ENCODE assay signal across 1 fruit fly cellular context in genomic region chr2L:16656692-16657109, dm6.
TF ChIP-seq lines count a peak whose summit lies in the region.

No protein-coding gene starts in this region.

TF ChIP-seq in whole organism, embryonic, 481 proteins besides CTCF, POLR2A, EP300 and RAD21 (continued from another document and continues in another):
- TF ChIP-seq NK7.1 (GFP tag; optimal IDR thresholded peaks at IDR 0.05; lab: Kevin White, UChicago) = no peak
- TF ChIP-seq knrl (GFP tag; IDR thresholded peaks at IDR 0.05; lab: Robert Waterston, UW; ENCODE audit: partially characterized antibody) = no peak
- TF ChIP-seq CG10543 (GFP tag; optimal IDR thresholded peaks at IDR 0.05; lab: Kevin White, UChicago) = no peak
- TF ChIP-seq cwo (GFP tag; optimal IDR thresholded peaks at IDR 0.05; lab: Kevin White, UChicago) = no peak
- TF ChIP-seq Asciz (GFP tag; optimal IDR thresholded peaks at IDR 0.05; lab: Kevin White, UChicago) = peak; percentile 12
- TF ChIP-seq btn (GFP tag; optimal IDR thresholded peaks at IDR 0.05; lab: Kevin White, UChicago) = no peak
- peak; percentile 51 for TF ChIP-seq gt (GFP tag; IDR thresholded peaks at IDR 0.05; lab: Robert Waterston, UW)
- TF ChIP-seq CG17912 (GFP tag; optimal IDR thresholded peaks at IDR 0.05; lab: Kevin White, UChicago) = no peak
- TF ChIP-seq Gug (GFP tag; IDR thresholded peaks at IDR 0.05; lab: Robert Waterston, UW) = peak; percentile 53; the same call in 3 of the 4 replicates
- TF ChIP-seq gem (tag; optimal IDR thresholded peaks at IDR 0.05; lab: Kevin White, UChicago) = peak; percentile 88
- TF ChIP-seq tll (GFP tag; optimal IDR thresholded peaks at IDR 0.05; lab: Kevin White, UChicago) = no peak
- peak; percentile 51 for TF ChIP-seq CG7556 (GFP tag; optimal IDR thresholded peaks at IDR 0.05; lab: Kevin White, UChicago)
- TF ChIP-seq dysf (GFP tag; IDR thresholded peaks at IDR 0.05; lab: Robert Waterston, UW) = peak; percentile 83
- peak; percentile 30 for TF ChIP-seq CG4820 (GFP tag; optimal IDR thresholded peaks at IDR 0.05; lab: Kevin White, UChicago)
- TF ChIP-seq CG1792 (GFP tag; optimal IDR thresholded peaks at IDR 0.05; lab: Kevin White, UChicago) = peak; percentile 33
- peak; percentile 40 for TF ChIP-seq CG18476 (GFP tag; optimal IDR thresholded peaks at IDR 0.05; lab: Kevin White, UChicago)
- 0 out of 3 replicates have a peak, but pooled peaks have one; percentile 54 for TF ChIP-seq C15 (GFP tag; IDR thresholded peaks at IDR 0.05; lab: Robert Waterston, UW)
- no peak for TF ChIP-seq jing (GFP tag; optimal IDR thresholded peaks at IDR 0.05; lab: Kevin White, UChicago)
- peak; percentile 37 for TF ChIP-seq CG10654 (GFP tag; optimal IDR thresholded peaks at IDR 0.05; lab: Kevin White, UChicago)
- TF ChIP-seq CG10274 (GFP tag; optimal IDR thresholded peaks at IDR 0.05; lab: Kevin White, UChicago) = no peak
- TF ChIP-seq pita (GFP tag; optimal IDR thresholded peaks at IDR 0.05; lab: Kevin White, UChicago) = no peak
- no peak for TF ChIP-seq gcm2 (GFP tag; optimal IDR thresholded peaks at IDR 0.05; lab: Kevin White, UChicago)
- peak; percentile 80 for TF ChIP-seq CG14710 (tag; optimal IDR thresholded peaks at IDR 0.05; lab: Kevin White, UChicago)
- TF ChIP-seq CG13624 (GFP tag; optimal IDR thresholded peaks at IDR 0.05; lab: Kevin White, UChicago) = peak; percentile 19
- peak; percentile 10 for TF ChIP-seq CG4424 (GFP tag; optimal IDR thresholded peaks at IDR 0.05; lab: Kevin White, UChicago)
- no peak for TF ChIP-seq CG14965 (GFP tag; optimal IDR thresholded peaks at IDR 0.05; lab: Kevin White, UChicago; ENCODE audit: borderline replicate concordance)
- no peak for TF ChIP-seq CG7745 (tag; optimal IDR thresholded peaks at IDR 0.05; lab: Kevin White, UChicago)
- peak; percentile 58; the same call in 1 of the 2 replicates for TF ChIP-seq peb (GFP tag; IDR thresholded peaks at IDR 0.05; lab: Robert Waterston, UW)
- TF ChIP-seq sc (optimal IDR thresholded peaks at IDR 0.05; lab: Kevin White, UChicago) = no peak
- TF ChIP-seq sc (GFP tag; optimal IDR thresholded peaks at IDR 0.05; lab: Kevin White, UChicago) = peak; percentile 37
- TF ChIP-seq lmd (GFP tag; IDR thresholded peaks at IDR 0.05; lab: Robert Waterston, UW) = peak; percentile 72
- no peak for TF ChIP-seq CG17385 (GFP tag; optimal IDR thresholded peaks at IDR 0.05; lab: Kevin White, UChicago)
- TF ChIP-seq Oli (tag; optimal IDR thresholded peaks at IDR 0.05; lab: Kevin White, UChicago) = peak; percentile 54
- no peak for TF ChIP-seq usp (GFP tag; optimal IDR thresholded peaks at IDR 0.05; lab: Kevin White, UChicago)
- peak; percentile 54 for TF ChIP-seq CG7372 (GFP tag; IDR thresholded peaks at IDR 0.05; lab: Robert Waterston, UW)
- no peak for TF ChIP-seq MESR4 (GFP tag; optimal IDR thresholded peaks at IDR 0.05; lab: Kevin White, UChicago)
- peak; percentile 58 for TF ChIP-seq H2.0 (GFP tag; IDR thresholded peaks at IDR 0.05; lab: Robert Waterston, UW)
- peak; percentile 52; the same call in 1 of the 2 replicates for TF ChIP-seq Atf6 (GFP tag; IDR thresholded peaks at IDR 0.05; lab: Robert Waterston, UW)
- peak; percentile 51 for TF ChIP-seq MBD-R2 (GFP tag; IDR thresholded peaks at IDR 0.05; lab: Robert Waterston, UW)
- TF ChIP-seq lov (optimal IDR thresholded peaks at IDR 0.05; lab: Kevin White, UChicago) = no peak
- no peak for TF ChIP-seq lov (GFP tag; IDR thresholded peaks at IDR 0.05; lab: Robert Waterston, UW)
- TF ChIP-seq CG18619 (GFP tag; optimal IDR thresholded peaks at IDR 0.05; lab: Kevin White, UChicago) = peak; percentile 32
- peak; percentile 40 for TF ChIP-seq gcm (GFP tag; optimal IDR thresholded peaks at IDR 0.05; lab: Kevin White, UChicago)
- TF ChIP-seq Bdp1 (GFP tag; optimal IDR thresholded peaks at IDR 0.05; lab: Kevin White, UChicago) = peak; percentile 2
- TF ChIP-seq ci (GFP tag; IDR thresholded peaks at IDR 0.05; lab: Robert Waterston, UW) = peak; percentile 65; the same call in 1 of the 3 replicates
- no peak for TF ChIP-seq exex (tag; optimal IDR thresholded peaks at IDR 0.05; lab: Kevin White, UChicago)
- TF ChIP-seq CG10147 (GFP tag; optimal IDR thresholded peaks at IDR 0.05; lab: Kevin White, UChicago) = no peak
- peak; percentile 78 for TF ChIP-seq Lhr (GFP tag; optimal IDR thresholded peaks at IDR 0.05; lab: Kevin White, UChicago)
- TF ChIP-seq CG17328 (GFP tag; IDR thresholded peaks at IDR 0.05; lab: Robert Waterston, UW) = peak; percentile 70; the same call in 1 of the 2 replicates
- TF ChIP-seq Dip2 (GFP tag; IDR thresholded peaks at IDR 0.05; lab: Robert Waterston, UW) = no peak
- TF ChIP-seq dimm (GFP tag; IDR thresholded peaks at IDR 0.05; lab: Robert Waterston, UW) = no peak
- TF ChIP-seq CG10366 (GFP tag; IDR thresholded peaks at IDR 0.05; lab: Robert Waterston, UW) = peak; percentile 70
- TF ChIP-seq grau (tag; optimal IDR thresholded peaks at IDR 0.05; lab: Kevin White, UChicago) = peak; percentile 77
- peak; percentile 12 to 50 for TF ChIP-seq chif (GFP tag; optimal IDR thresholded peaks at IDR 0.05; lab: Kevin White, UChicago)
- TF ChIP-seq CG6683 (GFP tag; optimal IDR thresholded peaks at IDR 0.05; lab: Kevin White, UChicago) = no peak
- peak; percentile 6 for TF ChIP-seq CG10565 (GFP tag; optimal IDR thresholded peaks at IDR 0.05; lab: Kevin White, UChicago)
- TF ChIP-seq disco-r (GFP tag; optimal IDR thresholded peaks at IDR 0.05; lab: Kevin White, UChicago) = no peak
- TF ChIP-seq chn (GFP tag; optimal IDR thresholded peaks at IDR 0.05; lab: Kevin White, UChicago) = peak; percentile 7
- TF ChIP-seq Tbp (GFP tag; optimal IDR thresholded peaks at IDR 0.05; lab: Kevin White, UChicago) = no peak
- peak; percentile 53 for TF ChIP-seq shn (GFP tag; optimal IDR thresholded peaks at IDR 0.05; lab: Kevin White, UChicago)
- no peak for TF ChIP-seq Vsx1 (GFP tag; optimal IDR thresholded peaks at IDR 0.05; lab: Kevin White, UChicago)
- TF ChIP-seq sisA (GFP tag; IDR thresholded peaks at IDR 0.05; lab: Robert Waterston, UW) = peak; percentile 81
- TF ChIP-seq CG17802 (tag; optimal IDR thresholded peaks at IDR 0.05; lab: Kevin White, UChicago) = no peak
- no peak for TF ChIP-seq CG2678 (tag; optimal IDR thresholded peaks at IDR 0.05; lab: Kevin White, UChicago)
- no peak for TF ChIP-seq Hmx (GFP tag; optimal IDR thresholded peaks at IDR 0.05; lab: Kevin White, UChicago)
- peak; percentile 64 for TF ChIP-seq CG9797 (GFP tag; optimal IDR thresholded peaks at IDR 0.05; lab: Kevin White, UChicago)
- no peak for TF ChIP-seq ERR (GFP tag; optimal IDR thresholded peaks at IDR 0.05; lab: Kevin White, UChicago)
- peak; percentile 91 for TF ChIP-seq slbo (GFP tag; IDR thresholded peaks at IDR 0.05; lab: Robert Waterston, UW)
- no peak for TF ChIP-seq zen2 (GFP tag; IDR thresholded peaks at IDR 0.05; lab: Robert Waterston, UW; ENCODE audit: partially characterized antibody)
- 0 out of 2 replicates have a peak, but pooled peaks have one; percentile 15 for TF ChIP-seq dati (GFP tag; IDR thresholded peaks at IDR 0.05; lab: Robert Waterston, UW)
- no peak for TF ChIP-seq D (optimal IDR thresholded peaks at IDR 0.05; lab: Kevin White, UChicago)
- TF ChIP-seq D (GFP tag; optimal IDR thresholded peaks at IDR 0.05; lab: Kevin White, UChicago) = no peak
- peak; percentile 74 for TF ChIP-seq ttk (GFP tag; IDR thresholded peaks at IDR 0.05; lab: Robert Waterston, UW)
- TF ChIP-seq twi (tag; optimal IDR thresholded peaks at IDR 0.05; lab: Kevin White, UChicago) = peak; percentile 30
- no peak for TF ChIP-seq Eip74EF (GFP tag; optimal IDR thresholded peaks at IDR 0.05; lab: Kevin White, UChicago)
- no peak for TF ChIP-seq salm (tag; optimal IDR thresholded peaks at IDR 0.05; lab: Kevin White, UChicago)
- TF ChIP-seq CG12391 (tag; optimal IDR thresholded peaks at IDR 0.05; lab: Kevin White, UChicago) = peak; percentile 87
- peak; percentile 45 for TF ChIP-seq HLH54F (GFP tag; optimal IDR thresholded peaks at IDR 0.05; lab: Kevin White, UChicago)
- TF ChIP-seq hb (GFP tag; IDR thresholded peaks at IDR 0.05; lab: Robert Waterston, UW; ENCODE audit: partially characterized antibody) = no peak
- TF ChIP-seq Sry-δ (GFP tag; optimal IDR thresholded peaks at IDR 0.05; lab: Kevin White, UChicago) = peak; percentile 38
- no peak for TF ChIP-seq Hey (tag; optimal IDR thresholded peaks at IDR 0.05; lab: Kevin White, UChicago)
- peak; percentile 49 for TF ChIP-seq HmgZ (tag; optimal IDR thresholded peaks at IDR 0.05; lab: Kevin White, UChicago)
- TF ChIP-seq mam (GFP tag; optimal IDR thresholded peaks at IDR 0.05; lab: Kevin White, UChicago) = peak; percentile 54
- TF ChIP-seq Bteb2 (GFP tag; optimal IDR thresholded peaks at IDR 0.05; lab: Kevin White, UChicago) = peak; percentile 27
- peak; percentile 37 for TF ChIP-seq CG2202 (tag; optimal IDR thresholded peaks at IDR 0.05; lab: Kevin White, UChicago)
- TF ChIP-seq CG2199 (GFP tag; IDR thresholded peaks at IDR 0.05; lab: Robert Waterston, UW) = 0 out of 3 replicates have a peak, but pooled peaks have one; percentile 53
- TF ChIP-seq CG12104 (GFP tag; optimal IDR thresholded peaks at IDR 0.05; lab: Kevin White, UChicago) = peak; percentile 7
- no peak for TF ChIP-seq CG10431 (GFP tag; optimal IDR thresholded peaks at IDR 0.05; lab: Kevin White, UChicago)
- TF ChIP-seq CG5953 (GFP tag; IDR thresholded peaks at IDR 0.05; lab: Robert Waterston, UW) = 0 out of 2 replicates have a peak, but pooled peaks have one; percentile 31
- peak; percentile 66 for TF ChIP-seq CG13424 (tag; optimal IDR thresholded peaks at IDR 0.05; lab: Kevin White, UChicago)
- TF ChIP-seq gsb (GFP tag; IDR thresholded peaks at IDR 0.05; lab: Robert Waterston, UW) = no peak
- TF ChIP-seq CG15514 (GFP tag; optimal IDR thresholded peaks at IDR 0.05; lab: Kevin White, UChicago) = peak; percentile 55
- TF ChIP-seq croc (GFP tag; conservative IDR thresholded peaks at IDR 0.05; lab: Robert Waterston, UW) = peak; percentile 43
- peak in 1 of 3 experiments; percentile 73 for TF ChIP-seq lola (GFP tag; optimal IDR thresholded peaks at IDR 0.05; lab: Kevin White, UChicago)
- peak; percentile 80 for TF ChIP-seq zen (tag; optimal IDR thresholded peaks at IDR 0.05; lab: Kevin White, UChicago)
- TF ChIP-seq jigr1 (GFP tag; IDR thresholded peaks at IDR 0.05; lab: Robert Waterston, UW) = peak; percentile 79; the same call in 1 of the 3 replicates
- no peak for TF ChIP-seq CG14860 (GFP tag; IDR thresholded peaks at IDR 0.05; lab: Robert Waterston, UW; ENCODE audit: partially characterized antibody)
- TF ChIP-seq CG15073 (GFP tag; optimal IDR thresholded peaks at IDR 0.05; lab: Kevin White, UChicago) = no peak
- TF ChIP-seq pnt (GFP tag; optimal IDR thresholded peaks at IDR 0.05; lab: Kevin White, UChicago) = no peak
- no peak for TF ChIP-seq Doc3 (GFP tag; IDR thresholded peaks at IDR 0.05; lab: Robert Waterston, UW; ENCODE audit: partially characterized antibody)
- TF ChIP-seq lab (GFP tag; optimal IDR thresholded peaks at IDR 0.05; lab: Kevin White, UChicago) = no peak
- no peak for TF ChIP-seq CG15479 (GFP tag; optimal IDR thresholded peaks at IDR 0.05; lab: Kevin White, UChicago)
- no peak for TF ChIP-seq CG2875 (GFP tag; optimal IDR thresholded peaks at IDR 0.05; lab: Kevin White, UChicago)
- TF ChIP-seq Med (GFP tag; lab: Kevin White, UChicago) = peak; percentile 86
- TF ChIP-seq ham (GFP tag; IDR thresholded peaks at IDR 0.05; lab: Robert Waterston, UW) = peak; percentile 56; the same call in 1 of the 2 replicates
- no peak for TF ChIP-seq sna (GFP tag; IDR thresholded peaks at IDR 0.05; lab: Robert Waterston, UW; ENCODE audit: partially characterized antibody)
- TF ChIP-seq Sox102F (GFP tag; optimal IDR thresholded peaks at IDR 0.05; lab: Kevin White, UChicago) = peak; percentile 81
- no peak for TF ChIP-seq insv (GFP tag; optimal IDR thresholded peaks at IDR 0.05; lab: Kevin White, UChicago)
- TF ChIP-seq nerfin-1 (tag; optimal IDR thresholded peaks at IDR 0.05; lab: Kevin White, UChicago) = no peak
- TF ChIP-seq HHEX (GFP tag; optimal IDR thresholded peaks at IDR 0.05; lab: Kevin White, UChicago) = no peak
- no peak for TF ChIP-seq CG6765 (GFP tag; optimal IDR thresholded peaks at IDR 0.05; lab: Kevin White, UChicago)
- peak; percentile 86 for TF ChIP-seq nmo (GFP tag; optimal IDR thresholded peaks at IDR 0.05; lab: Kevin White, UChicago)
- TF ChIP-seq CG13894 (tag; optimal IDR thresholded peaks at IDR 0.05; lab: Kevin White, UChicago) = no peak
- TF ChIP-seq CG5180 (GFP tag; optimal IDR thresholded peaks at IDR 0.05; lab: Kevin White, UChicago) = no peak
- peak; percentile 80 for TF ChIP-seq CG2120 (GFP tag; optimal IDR thresholded peaks at IDR 0.05; lab: Kevin White, UChicago)
- no peak for TF ChIP-seq scrt (GFP tag; optimal IDR thresholded peaks at IDR 0.05; lab: Kevin White, UChicago)
- peak; percentile 69 for TF ChIP-seq Hsf (GFP tag; optimal IDR thresholded peaks at IDR 0.05; lab: Kevin White, UChicago)
- TF ChIP-seq bsh (GFP tag; optimal IDR thresholded peaks at IDR 0.05; lab: Kevin White, UChicago) = peak in 1 of 2 experiments; percentile 74
- TF ChIP-seq Nf-YA (GFP tag; IDR thresholded peaks at IDR 0.05; lab: Robert Waterston, UW) = no peak
- no peak for TF ChIP-seq CG18599 (GFP tag; optimal IDR thresholded peaks at IDR 0.05; lab: Kevin White, UChicago)
- no peak for TF ChIP-seq Meics (GFP tag; optimal IDR thresholded peaks at IDR 0.05; lab: Kevin White, UChicago)
- peak; percentile 34 for TF ChIP-seq CG7786 (GFP tag; optimal IDR thresholded peaks at IDR 0.05; lab: Kevin White, UChicago)
- TF ChIP-seq CG4730 (GFP tag; IDR thresholded peaks at IDR 0.05; lab: Robert Waterston, UW) = peak; percentile 54; the same call in 1 of the 2 replicates
- peak; percentile 59 for TF ChIP-seq CG4404 (GFP tag; IDR thresholded peaks at IDR 0.05; lab: Robert Waterston, UW)
- TF ChIP-seq Drgx (GFP tag; IDR thresholded peaks at IDR 0.05; lab: Robert Waterston, UW) = no peak
- no peak for TF ChIP-seq fd102C (GFP tag; optimal IDR thresholded peaks at IDR 0.05; lab: Kevin White, UChicago)
- peak; percentile 92 for TF ChIP-seq Ets65A (GFP tag; lab: Kevin White, UChicago)
- no peak for TF ChIP-seq pan (optimal IDR thresholded peaks at IDR 0.05; lab: Kevin White, UChicago)
- peak in 1 of 2 experiments; percentile 83 for TF ChIP-seq pan (GFP tag; optimal IDR thresholded peaks at IDR 0.05 in 1 of 2, IDR thresholded peaks at IDR 0.05 in 1 of 2)
- peak; percentile 81 for TF ChIP-seq Dbx (GFP tag; IDR thresholded peaks at IDR 0.05; lab: Robert Waterston, UW)
- TF ChIP-seq Dip3 (GFP tag; optimal IDR thresholded peaks at IDR 0.05; lab: Kevin White, UChicago) = peak; percentile 52
- no peak for TF ChIP-seq pfk (GFP tag; optimal IDR thresholded peaks at IDR 0.05; lab: Kevin White, UChicago)
- TF ChIP-seq CG7928 (GFP tag; optimal IDR thresholded peaks at IDR 0.05; lab: Kevin White, UChicago) = peak; percentile 30
